Worm (Caenorhabditis elegans) whole organism, mixed stage, embryonic: ENCODE results near the gene F11F1.1.

Source experiments
- ces-1 ChIP-seq: fragments of 150-350 bp; optimal IDR thresholded peaks from 2 replicates; lab custom pipeline; 2014; ENCODE audit warnings: missing biosample characterization, missing genetic modification reagents, missing genetic modification characterization
- flh-1 ChIP-seq: fragments of 200-800 bp; sonication (Bioruptor generic); optimal IDR thresholded peaks from 2 replicates; lab custom pipeline; 2018; ENCODE audit warnings: mild to moderate bottlenecking, missing genetic modification characterization, moderate library complexity, missing compliant biosample characterization
- lsy-2 ChIP-seq: fragments of 150-350 bp; optimal IDR thresholded peaks from 2 replicates; lab custom pipeline; 2014; ENCODE audit warnings: missing biosample characterization, missing genetic modification characterization
- mep-1 ChIP-seq: fragments of 150-350 bp; optimal IDR thresholded peaks from 2 replicates; lab custom pipeline; 2017; ENCODE audit warnings: missing biosample characterization, missing genetic modification reagents, missing genetic modification characterization, inconsistent platforms
- sptf-1 ChIP-seq: sonication (generic microtip); optimal IDR thresholded peaks from 2 replicates; lab custom pipeline; 2017; ENCODE audit warnings: mild to moderate bottlenecking, missing genetic modification characterization, moderate library complexity, missing compliant biosample characterization
- unc-62 ChIP-seq: fragments of 150-350 bp; optimal IDR thresholded peaks from 2 replicates; lab custom pipeline; 2014; ENCODE audit warnings: missing biosample characterization, missing genetic modification reagents, missing genetic modification characterization
- ztf-11 ChIP-seq: fragments of 150-350 bp; optimal IDR thresholded peaks from 2 replicates; lab custom pipeline; 2014; ENCODE audit warnings: missing biosample characterization, missing genetic modification characterization

ce11 chrIII:13378242-13378641 lies 17.1 kb upstream of the F11F1.1 start, which contains the start of gene T03F6.10:
- TF ChIP-seq ces-1 (GFP tag; lab: Kevin White, UChicago) (no peak), lsy-2 (no peak), sptf-1 (tag; lab: Kevin White, UChicago) (no peak), ztf-11 (tag; lab: Kevin White, UChicago) (no peak), mep-1 (no peak), unc-62 (no peak), flh-1 (GFP tag; lab: Kevin White, UChicago) (no peak)
